Worm (Caenorhabditis elegans): ENCODE results near the gene R11A8.1.

- TF ChIP-seq nhr-28 (tag; optimal IDR thresholded peaks at IDR 0.05) (no peak), nhr-76 (tag; optimal IDR thresholded peaks at IDR 0.05) (no peak), fos-1 (tag; optimal IDR thresholded peaks at IDR 0.05) (no peak), nhr-11 (tag; optimal IDR thresholded peaks at IDR 0.05) (no peak), vab-15 (tag; optimal IDR thresholded peaks at IDR 0.05) (no peak), unc-130 (tag; optimal IDR thresholded peaks at IDR 0.05) (no peak), sptf-1 (tag; optimal IDR thresholded peaks at IDR 0.05) (no peak), nhr-85 (tag) (peak; percentile 83)
Observed at ce11 chrIV:10349871-10350640, 6.9 kb downstream of the R11A8.1 start, which contains the start of the genes unc-43 and Y43C5B.3.

Data from whole organism, L1 larva.